Fruit fly (Drosophila melanogaster) whole organism, embryonic: ENCODE data around the gene Pp2A-29B.

Experiments used
- Atf3 ChIP-seq: fragments of 200-800 bp; sonication (Bioruptor generic); optimal IDR thresholded peaks from 3 replicates; lab custom pipeline; 2016; ENCODE audit warnings: missing biosample characterization, missing genetic modification characterization
- Bgb ChIP-seq: fragments of 200-800 bp; sonication (Bioruptor generic); IDR thresholded peaks from 2 replicates; pipeline ENCODE4 v1.3.6; 2022; ENCODE audit warnings: missing biosample characterization, missing genetic modification characterization; ENCODE audit not compliant: partially characterized antibody
- CG10147 ChIP-seq: fragments of 200-800 bp; sonication (Bioruptor generic); optimal IDR thresholded peaks from 2 replicates; lab custom pipeline; 2019; ENCODE audit warnings: missing biosample characterization, mild to moderate bottlenecking, missing genetic modification characterization, moderate library complexity
- CG10366 ChIP-seq: fragments of 200-800 bp; sonication (Bioruptor generic); IDR thresholded peaks from 2 replicates; pipeline ENCODE4 v1.3.6; 2022; ENCODE audit warnings: missing biosample characterization, missing genetic modification characterization
- CG11456 ChIP-seq: fragments of 200-800 bp; sonication (Bioruptor generic); IDR thresholded peaks from 3 replicates; pipeline ENCODE4 v1.3.6; 2022; ENCODE audit warnings: missing biosample characterization, missing genetic modification characterization
- CG11560 ChIP-seq: fragments of 200-800 bp; sonication (Bioruptor generic); IDR thresholded peaks from 3 replicates; pipeline ENCODE4 v1.3.6; 2022; ENCODE audit warnings: missing biosample characterization, missing genetic modification characterization
- CG11695 ChIP-seq: fragments of 200-800 bp; sonication (Bioruptor generic); IDR thresholded peaks from 3 replicates; pipeline ENCODE4 v1.3.6; 2022; ENCODE audit warnings: missing biosample characterization, missing genetic modification characterization
- CG15269 ChIP-seq: fragments of 200-800 bp; sonication (Bioruptor generic); optimal IDR thresholded peaks from 2 replicates; lab custom pipeline; 2018; ENCODE audit warnings: missing biosample characterization, mild to moderate bottlenecking, missing genetic modification characterization, moderate library complexity
- CG15601 ChIP-seq: fragments of 200-800 bp; sonication (Bioruptor generic); optimal IDR thresholded peaks from 3 replicates; lab custom pipeline; 2019; ENCODE audit warnings: missing biosample characterization, mild to moderate bottlenecking, missing genetic modification characterization, moderate library complexity
- CG1602 ChIP-seq: fragments of 200-800 bp; sonication (Bioruptor generic); optimal IDR thresholded peaks from 3 replicates; lab custom pipeline; 2016; ENCODE audit warnings: missing biosample characterization, missing genetic modification characterization
- CG1792 ChIP-seq: fragments of 200-800 bp; sonication (Bioruptor generic); optimal IDR thresholded peaks from 2 replicates; lab custom pipeline; 2016; ENCODE audit warnings: missing biosample characterization, missing genetic modification characterization
- CG18476 ChIP-seq: fragments of 200-800 bp; sonication (Bioruptor generic); optimal IDR thresholded peaks from 2 replicates; lab custom pipeline; 2016; ENCODE audit warnings: missing biosample characterization, mild to moderate bottlenecking, missing genetic modification characterization
- CG18764 ChIP-seq: fragments of 200-800 bp; sonication (Bioruptor generic); optimal IDR thresholded peaks from 3 replicates; lab custom pipeline; 2016; ENCODE audit warnings: missing biosample characterization, missing genetic modification characterization
- CG2712 ChIP-seq: fragments of 200-800 bp; optimal IDR thresholded peaks from 3 replicates; lab custom pipeline; 2019; ENCODE audit warnings: missing biosample characterization, mild to moderate bottlenecking, missing genetic modification characterization, moderate library complexity
- CG31224 ChIP-seq: fragments of 200-800 bp; sonication (Bioruptor generic); IDR thresholded peaks from 2 replicates; pipeline ENCODE4 v1.3.6; 2022; ENCODE audit warnings: missing biosample characterization, missing genetic modification characterization
- CG31388 ChIP-seq: fragments of 200-800 bp; sonication (Bioruptor generic); optimal IDR thresholded peaks from 2 replicates; lab custom pipeline; 2016; ENCODE audit warnings: missing biosample characterization, missing genetic modification characterization
- CG32767 ChIP-seq: fragments of 200-800 bp; sonication (Bioruptor generic); IDR thresholded peaks from 2 replicates; pipeline ENCODE4 v1.3.6; 2022; ENCODE audit warnings: missing biosample characterization, missing genetic modification characterization
- CG4360 ChIP-seq: fragments of 200-800 bp; sonication (Bioruptor generic); IDR thresholded peaks from 2 replicates; pipeline ENCODE4 v1.3.6; 2022; ENCODE audit warnings: missing biosample characterization, missing genetic modification characterization
- CG5180 ChIP-seq: fragments of 200-800 bp; sonication (Bioruptor generic); optimal IDR thresholded peaks from 3 replicates; lab custom pipeline; 2017; ENCODE audit warnings: missing biosample characterization, missing genetic modification characterization, mild to moderate bottlenecking, moderate library complexity, missing genetic modification reagents
- CG6689 ChIP-seq: fragments of 200-800 bp; sonication (Bioruptor generic); IDR thresholded peaks from 2 replicates; pipeline ENCODE4 v1.3.6; 2022; ENCODE audit warnings: missing biosample characterization, missing genetic modification characterization
- CG7839 ChIP-seq: fragments of 200-800 bp; sonication (Bioruptor generic); optimal IDR thresholded peaks from 3 replicates; lab custom pipeline; 2018; ENCODE audit warnings: missing biosample characterization, mild to moderate bottlenecking, missing genetic modification characterization, moderate library complexity
- CG9609 ChIP-seq: fragments of 200-800 bp; sonication (Bioruptor generic); optimal IDR thresholded peaks from 3 replicates; lab custom pipeline; 2016; ENCODE audit warnings: missing biosample characterization, missing genetic modification characterization
- Dref ChIP-seq: fragments of 200-800 bp; sonication (Bioruptor generic); IDR thresholded peaks from 2 replicates; pipeline ENCODE4 v1.3.6; 2022; ENCODE audit warnings: missing biosample characterization, missing genetic modification characterization
- Fer2 ChIP-seq: fragments of 200-800 bp; sonication (Bioruptor generic); optimal IDR thresholded peaks from 2 replicates; lab custom pipeline; 2018; ENCODE audit warnings: missing biosample characterization, mild to moderate bottlenecking, missing genetic modification characterization, moderate library complexity
- Hmx ChIP-seq: fragments of 200-800 bp; sonication (Bioruptor generic); optimal IDR thresholded peaks from 2 replicates; lab custom pipeline; 2016; ENCODE audit warnings: missing biosample characterization, missing genetic modification characterization
- Hr39 ChIP-seq: fragments of >200 bp; optimal IDR thresholded peaks from 2 replicates; lab custom pipeline; 2017
- Hr51 ChIP-seq, 2 experiments: fragments of 200-800 bp; sonication (Bioruptor generic); optimal IDR thresholded peaks; 2 replicates in 1 of 2; 3 replicates in 1 of 2; lab custom pipeline; 2016 to 2018; ENCODE audit warnings: missing biosample characterization in 2 of 2, missing genetic modification characterization in 2 of 2, mild to moderate bottlenecking in 1 of 2, moderate library complexity in 1 of 2
- Jarid2 ChIP-seq: fragments of 200-800 bp; sonication (Bioruptor generic); optimal IDR thresholded peaks from 3 replicates; lab custom pipeline; 2017; ENCODE audit warnings: mild to moderate bottlenecking, missing biosample characterization, missing genetic modification reagents, missing genetic modification characterization
- MBD-R2 ChIP-seq: fragments of 200-800 bp; sonication (Bioruptor generic); IDR thresholded peaks from 2 replicates; pipeline ENCODE4 v1.3.6; 2022; ENCODE audit warnings: missing biosample characterization, missing genetic modification characterization
- Rx ChIP-seq: fragments of 200-800 bp; sonication (Bioruptor generic); IDR thresholded peaks from 2 replicates; pipeline ENCODE4 v1.3.6; 2022; ENCODE audit warnings: missing biosample characterization, missing genetic modification characterization
- Six4 ChIP-seq: fragments of 200-800 bp; sonication (Bioruptor generic); optimal IDR thresholded peaks from 2 replicates; lab custom pipeline; 2016; ENCODE audit warnings: missing biosample characterization, missing genetic modification characterization
- Trl ChIP-seq, 3 experiments: fragments of >200 bp in 2 of 3; fragments of 200-800 bp in 1 of 3; sonication (Bioruptor generic) in 1 of 3; optimal IDR thresholded peaks; 2 replicates in 1 of 3; 3 replicates in 2 of 3; lab custom pipeline; 2016 to 2017; ENCODE audit warnings: missing biosample characterization in 1 of 3, missing genetic modification characterization in 1 of 3
- aop ChIP-seq: fragments of 200-800 bp; sonication (Bioruptor generic); IDR thresholded peaks from 2 replicates; pipeline ENCODE4 v1.3.6; 2022; ENCODE audit warnings: missing biosample characterization, missing genetic modification characterization
- ash1 ChIP-seq: fragments of 200-800 bp; sonication (Bioruptor generic); optimal IDR thresholded peaks from 2 replicates; lab custom pipeline; 2018; ENCODE audit warnings: missing biosample characterization, mild to moderate bottlenecking, missing genetic modification characterization
- bab2 ChIP-seq: fragments of 200-800 bp; sonication (Bioruptor generic); optimal IDR thresholded peaks from 2 replicates; lab custom pipeline; 2016; ENCODE audit warnings: missing biosample characterization, missing genetic modification characterization
- br ChIP-seq: fragments of >200 bp; optimal IDR thresholded peaks from 2 replicates; lab custom pipeline; 2017
- dmrt11E ChIP-seq: fragments of 200-800 bp; sonication (Bioruptor generic); optimal IDR thresholded peaks from 3 replicates; lab custom pipeline; 2018; ENCODE audit warnings: missing biosample characterization, mild to moderate bottlenecking, missing genetic modification characterization, moderate library complexity
- emc ChIP-seq: fragments of 200-800 bp; sonication (Bioruptor generic); optimal IDR thresholded peaks from 2 replicates; lab custom pipeline; 2016; ENCODE audit warnings: missing biosample characterization, missing genetic modification characterization
- h ChIP-seq: fragments of >200 bp; optimal IDR thresholded peaks from 2 replicates; lab custom pipeline; 2017
- kah ChIP-seq: fragments of 200-800 bp; sonication (Bioruptor generic); optimal IDR thresholded peaks from 2 replicates; lab custom pipeline; 2018; ENCODE audit warnings: missing biosample characterization, mild to moderate bottlenecking, missing genetic modification characterization
- lilli ChIP-seq: fragments of 200-800 bp; sonication (Bioruptor generic); optimal IDR thresholded peaks from 3 replicates; lab custom pipeline; 2016; ENCODE audit warnings: missing biosample characterization, missing genetic modification characterization
- mld ChIP-seq: fragments of 200-800 bp; sonication (Bioruptor generic); IDR thresholded peaks from 3 replicates; pipeline ENCODE4 v1.3.6; 2022; ENCODE audit warnings: missing biosample characterization, missing genetic modification characterization; ENCODE audit not compliant: partially characterized antibody
- nau ChIP-seq: fragments of 200-800 bp; sonication (Bioruptor generic); optimal IDR thresholded peaks from 3 replicates; lab custom pipeline; 2017; ENCODE audit warnings: missing biosample characterization, mild to moderate bottlenecking, missing genetic modification characterization, missing genetic modification reagents
- pzg ChIP-seq: fragments of 200-800 bp; sonication (Bioruptor generic); optimal IDR thresholded peaks from 3 replicates; lab custom pipeline; 2018; ENCODE audit warnings: missing biosample characterization, mild to moderate bottlenecking, missing genetic modification characterization, moderate library complexity
- sd ChIP-seq: fragments of 200-800 bp; sonication (Bioruptor generic); optimal IDR thresholded peaks from 3 replicates; lab custom pipeline; 2018; ENCODE audit warnings: missing biosample characterization, mild to moderate bottlenecking, missing genetic modification characterization, moderate library complexity
- sens ChIP-seq: fragments of 200-800 bp; sonication (Bioruptor generic); peaks from one replicate; lab custom pipeline; 2016; ENCODE audit warnings: missing biosample characterization, missing genetic modification characterization
- sens-2 ChIP-seq: fragments of 200-800 bp; sonication (Bioruptor generic); IDR thresholded peaks from 2 replicates; pipeline ENCODE4 v1.3.6; 2022; ENCODE audit warnings: missing biosample characterization, missing genetic modification characterization
- ssp ChIP-seq: fragments of 200-800 bp; sonication (Bioruptor generic); IDR thresholded peaks from 2 replicates; pipeline ENCODE4 v1.3.6; 2022; ENCODE audit warnings: missing biosample characterization, missing genetic modification characterization
- tin ChIP-seq: fragments of 200-800 bp; sonication (Bioruptor generic); optimal IDR thresholded peaks from 3 replicates; lab custom pipeline; 2016; ENCODE audit warnings: missing biosample characterization, missing genetic modification characterization

The Pp2A-29B gene

DNA sequence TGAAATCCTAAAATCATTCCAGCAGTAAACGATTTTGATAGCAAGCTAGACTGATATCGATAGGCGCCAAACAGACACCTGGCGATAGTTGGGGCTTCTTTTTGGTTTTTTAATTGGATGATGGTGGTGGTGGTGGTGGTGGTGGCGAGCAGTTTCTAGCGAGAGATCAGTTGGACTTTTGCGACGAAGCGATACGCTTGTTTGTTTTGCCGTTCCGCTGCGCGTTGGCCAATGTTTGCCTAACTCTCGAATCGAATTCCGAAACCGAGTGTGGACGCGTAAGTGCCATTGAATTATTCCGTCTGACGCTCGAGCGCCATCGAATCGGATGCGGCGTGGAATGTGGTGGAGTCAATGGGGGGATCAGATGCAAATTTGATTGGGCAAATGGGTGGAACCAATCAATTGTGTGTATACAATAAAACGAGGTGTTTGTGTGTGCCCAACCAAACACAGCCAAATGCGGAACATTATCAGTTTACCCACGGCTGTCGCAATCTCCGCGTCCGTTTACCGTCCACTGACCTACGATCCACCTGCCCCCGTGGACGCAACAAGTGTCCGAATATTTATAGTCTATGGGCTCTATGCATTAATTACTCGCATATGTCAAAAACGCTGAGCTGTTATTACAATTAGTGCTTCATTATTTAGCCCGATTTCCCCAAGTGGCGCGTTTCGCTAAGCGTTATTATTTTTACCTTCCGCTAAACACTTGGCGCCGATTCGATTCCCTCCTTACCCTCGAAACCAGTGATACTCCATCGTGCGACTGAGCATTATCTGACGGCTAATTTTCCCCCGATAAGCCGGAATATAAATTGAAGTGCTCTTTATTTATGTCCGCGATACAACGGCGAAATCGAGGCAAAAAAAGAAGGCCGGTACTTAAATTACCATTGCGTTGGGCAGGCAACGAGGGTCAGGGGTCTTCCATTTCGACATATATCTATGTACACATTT is 4.8 kb downstream of the Pp2A-29B start, which contains the start of gene CG17292 (continued):
- TF ChIP-seq CG32767 (GFP tag; lab: Robert Waterston, UW) (peak; percentile 33; the same call in 1 of the 2 replicates), CG5180 (GFP tag; lab: Kevin White, UChicago) (peak; percentile 39), Fer2 (tag; lab: Kevin White, UChicago) (no peak), CG1602 (GFP tag; lab: Kevin White, UChicago) (no peak), CG10366 (GFP tag; lab: Robert Waterston, UW) (peak; percentile 43; the same call in 1 of the 2 replicates), CG2712 (tag; lab: Kevin White, UChicago) (peak; percentile 15), Hr39 (lab: Kevin White, UChicago) (no peak), CG18764 (peak; percentile 76), h (lab: Kevin White, UChicago) (no peak), ash1 (GFP tag; lab: Kevin White, UChicago) (no peak), CG11560 (tag; lab: Robert Waterston, UW) (no peak), Trl (optimal IDR thresholded peaks at IDR 0.05; lab: Kevin White, UChicago) (no peak), Trl (GFP tag; optimal IDR thresholded peaks at IDR 0.05; lab: Kevin White, UChicago) (peak; percentile 43), aop (GFP tag; lab: Robert Waterston, UW) (no peak), br (lab: Kevin White, UChicago) (no peak), Atf3 (GFP tag; lab: Kevin White, UChicago) (no peak), CG1792 (GFP tag; lab: Kevin White, UChicago) (peak; percentile 45), sd (tag; lab: Kevin White, UChicago) (peak; percentile 97), Six4 (GFP tag; lab: Kevin White, UChicago) (no peak), Bgb (GFP tag; lab: Robert Waterston, UW) (peak; percentile 94), sens-2 (GFP tag; lab: Robert Waterston, UW) (no peak), Jarid2 (GFP tag; lab: Kevin White, UChicago) (peak; percentile 90), lilli (GFP tag; lab: Kevin White, UChicago) (peak; percentile 47), MBD-R2 (GFP tag; lab: Robert Waterston, UW) (peak; percentile 67), CG11456 (GFP tag; lab: Robert Waterston, UW) (peak; percentile 75; the same call in 2 of the 3 replicates), Hmx (GFP tag; lab: Kevin White, UChicago) (no peak), ssp (GFP tag; lab: Robert Waterston, UW) (peak; percentile 14; the same call in 1 of the 2 replicates), Dref (GFP tag; lab: Robert Waterston, UW) (peak; percentile 88), tin (no peak), CG9609 (GFP tag; lab: Kevin White, UChicago) (no peak), CG7839 (no peak), mld (GFP tag; lab: Robert Waterston, UW) (peak; percentile 79; the same call in 2 of the 3 replicates), CG10147 (GFP tag; lab: Kevin White, UChicago) (peak; percentile 36), dmrt11E (tag; lab: Kevin White, UChicago) (no peak), CG15269 (peak; percentile 63), CG15601 (tag; lab: Kevin White, UChicago) (peak; percentile 33), CG31388 (GFP tag; lab: Kevin White, UChicago) (no peak), sens (peak; percentile 32), CG11695 (GFP tag; lab: Robert Waterston, UW) (peak; percentile 48; the same call in 1 of the 3 replicates), CG31224 (GFP tag; lab: Robert Waterston, UW) (0 out of 2 replicates have a peak, but pooled peaks have one; percentile 13), CG4360 (no peak), nau (GFP tag; lab: Kevin White, UChicago) (peak; percentile 76), kah (GFP tag; lab: Kevin White, UChicago) (peak; percentile 86), emc (GFP tag; lab: Kevin White, UChicago) (no peak), CG18476 (no peak), CG6689 (GFP tag; lab: Robert Waterston, UW) (peak; percentile 27; the same call in 1 of the 2 replicates), Hr51 (GFP tag; optimal IDR thresholded peaks at IDR 0.05; lab: Kevin White, UChicago) (peak in 1 of 2 experiments; percentile 23), Rx (peak; percentile 35; the same call in 1 of the 2 replicates), bab2 (GFP tag; lab: Kevin White, UChicago) (no peak), pzg (peak; percentile 67)
